Worm (Caenorhabditis elegans) whole organism, L4 larva: ENCODE data around the gene cyld-1.

Experiments used
- F44E2.7 ChIP-seq: fragments of 200-800 bp; sonication (Bioruptor generic); IDR thresholded peaks from 2 replicates; pipeline ENCODE4 v2.1.2; 2022; ENCODE audit warnings: missing genetic modification characterization, missing compliant biosample characterization
- F49E8.2 ChIP-seq: sonication (generic microtip); optimal IDR thresholded peaks from 2 replicates; lab custom pipeline; 2016; ENCODE audit warnings: missing compliant biosample characterization, mild to moderate bottlenecking, missing genetic modification characterization, borderline replicate concordance
- Y48G9A.11 ChIP-seq: fragments of 200-800 bp; sonication (Bioruptor generic); IDR thresholded peaks from 2 replicates; pipeline ENCODE4 v1.3.6; 2022; ENCODE audit warnings: missing genetic modification reagents, missing genetic modification characterization, missing compliant biosample characterization
- aha-1 ChIP-seq: fragments of 150-350 bp; peaks from one replicate; lab custom pipeline; 2014; ENCODE audit warnings: missing biosample characterization, missing genetic modification characterization
- ceh-82 ChIP-seq: sonication (generic microtip); optimal IDR thresholded peaks from 2 replicates; lab custom pipeline; 2017; ENCODE audit warnings: missing biosample characterization, missing genetic modification characterization
- ces-1 ChIP-seq: fragments of 150-350 bp; sonication (generic microtip); optimal IDR thresholded peaks from 4 replicates; lab custom pipeline; 2014; ENCODE audit warnings: missing biosample characterization, missing genetic modification reagents, missing genetic modification characterization
- daf-8 ChIP-seq: fragments of 200-800 bp; sonication (Bioruptor generic); IDR thresholded peaks from 2 replicates; pipeline ENCODE4 v1.3.6; 2022; ENCODE audit warnings: missing genetic modification characterization, missing compliant biosample characterization
- dve-1 ChIP-seq: sonication (generic microtip); optimal IDR thresholded peaks from 2 replicates; lab custom pipeline; 2017; ENCODE audit warnings: antibody characterized with exemption, mild to moderate bottlenecking, missing genetic modification characterization, missing compliant biosample characterization; ENCODE audit not compliant: insufficient read depth
- jun-1 ChIP-seq: fragments of 150-350 bp; optimal IDR thresholded peaks from 2 replicates; lab custom pipeline; 2014; ENCODE audit warnings: missing biosample characterization, missing genetic modification reagents, missing genetic modification characterization
- lin-38 ChIP-seq: fragments of 200-800 bp; sonication (Bioruptor generic); IDR thresholded peaks from 2 replicates; pipeline ENCODE4 v1.3.6; 2022; ENCODE audit warnings: missing genetic modification reagents, missing genetic modification characterization, missing compliant biosample characterization
- lsy-2 ChIP-seq, 2 experiments: fragments of 150-350 bp in 1 of 2; sonication (generic microtip) in 1 of 2; optimal IDR thresholded peaks; 2 replicates each; lab custom pipeline; 2014 to 2017; ENCODE audit warnings: missing biosample characterization in 2 of 2, missing genetic modification characterization in 2 of 2
- mdt-29 ChIP-seq: fragments of 200-800 bp; sonication (Bioruptor generic); IDR thresholded peaks from 2 replicates; pipeline ENCODE4 v1.3.6; 2022; ENCODE audit warnings: missing genetic modification reagents, missing genetic modification characterization, missing compliant biosample characterization
- nhr-41 ChIP-seq: fragments of 200-800 bp; sonication (Bioruptor generic); IDR thresholded peaks from 2 replicates; pipeline ENCODE4 v1.3.6; 2022; ENCODE audit warnings: missing genetic modification reagents, missing genetic modification characterization, missing compliant biosample characterization
- unc-62 ChIP-seq, 3 experiments: fragments of 150-350 bp in 1 of 3; sonication (generic microtip); optimal IDR thresholded peaks in 2 of 3; peaks in 1 of 3; 1 replicate in 1 of 3; 2 replicates in 2 of 3; lab custom pipeline; 2014 to 2017; ENCODE audit warnings: missing biosample characterization in 3 of 3, missing genetic modification characterization in 3 of 3, missing genetic modification reagents in 3 of 3, missing genotype in 1 of 3

- no peak for TF ChIP-seq ceh-82 (tag; lab: Kevin White, UChicago)
- TF ChIP-seq jun-1 = no peak
- TF ChIP-seq unc-62 (GFP tag; optimal IDR thresholded peaks at IDR 0.05 in 1 of 2; lab: Kevin White, UChicago) = no peak
- TF ChIP-seq unc-62 (tag; optimal IDR thresholded peaks at IDR 0.05; lab: Kevin White, UChicago) = no peak
- no peak for TF ChIP-seq dve-1 (tag; lab: Kevin White, UChicago)
- no peak for TF ChIP-seq lin-38 (GFP tag; lab: Robert Waterston, UW)
- TF ChIP-seq daf-8 (GFP tag; lab: Robert Waterston, UW) = no peak
- no peak for TF ChIP-seq F44E2.7 (GFP tag; lab: Robert Waterston, UW)
- TF ChIP-seq mdt-29 (GFP tag; lab: Robert Waterston, UW) = no peak
- TF ChIP-seq ces-1 (GFP tag; lab: Kevin White, UChicago) = no peak
- no peak for TF ChIP-seq nhr-41 (GFP tag; lab: Robert Waterston, UW)
- no peak for TF ChIP-seq F49E8.2 (tag; lab: Kevin White, UChicago)
- TF ChIP-seq Y48G9A.11 (GFP tag; lab: Robert Waterston, UW) = no peak
- TF ChIP-seq aha-1 (tag; lab: Kevin White, UChicago) = no peak
- TF ChIP-seq lsy-2 (tag; optimal IDR thresholded peaks at IDR 0.05; lab: Kevin White, UChicago) = no peak
Observed at ce11 chrIII:9927378-9927777, 16.9 kb upstream of the cyld-1 start, which contains the start of gene ttr-2.
